Fruit fly (Drosophila melanogaster) whole organism, embryonic: ENCODE results near the gene Rrp1.

Experiments used
- B-H2 ChIP-seq: fragments of 200-800 bp; sonication (Bioruptor generic); optimal IDR thresholded peaks from 2 replicates; lab custom pipeline; 2018; ENCODE audit warnings: missing biosample characterization, mild to moderate bottlenecking, missing genetic modification characterization
- BEAF-32 ChIP-seq: fragments of 200-800 bp; sonication (Bioruptor generic); optimal IDR thresholded peaks from 3 replicates; lab custom pipeline; 2017; ENCODE audit warnings: missing biosample characterization, missing genetic modification characterization, mild to moderate bottlenecking, moderate library complexity, missing genetic modification reagents
- CG10267 ChIP-seq: fragments of 200-800 bp; sonication (Bioruptor generic); optimal IDR thresholded peaks from 2 replicates; lab custom pipeline; 2018; ENCODE audit warnings: missing biosample characterization, mild to moderate bottlenecking, missing genetic modification characterization, moderate library complexity
- CG10565 ChIP-seq: fragments of 200-800 bp; sonication (Bioruptor generic); optimal IDR thresholded peaks from 3 replicates; lab custom pipeline; 2016; ENCODE audit warnings: missing biosample characterization, mild to moderate bottlenecking, missing genetic modification characterization
- CG14050 ChIP-seq: fragments of 200-800 bp; sonication (Bioruptor generic); IDR thresholded peaks from 3 replicates; pipeline ENCODE4 v1.3.6; 2022; ENCODE audit warnings: missing biosample characterization, missing genetic modification characterization
- CG18262 ChIP-seq: fragments of 200-800 bp; optimal IDR thresholded peaks from 3 replicates; lab custom pipeline; 2019; ENCODE audit warnings: missing biosample characterization, mild to moderate bottlenecking, missing genetic modification characterization, moderate library complexity
- CG18599 ChIP-seq: fragments of 200-800 bp; sonication (Bioruptor generic); optimal IDR thresholded peaks from 3 replicates; lab custom pipeline; 2017; ENCODE audit warnings: missing biosample characterization, missing genetic modification characterization, mild to moderate bottlenecking, moderate library complexity, missing genetic modification reagents
- CG2129 ChIP-seq: fragments of 200-800 bp; sonication (Bioruptor generic); IDR thresholded peaks from 2 replicates; pipeline ENCODE4 v1.3.6; 2022; ENCODE audit warnings: missing biosample characterization, missing genetic modification characterization; ENCODE audit not compliant: partially characterized antibody
- CG34224 ChIP-seq: fragments of 200-800 bp; sonication (Bioruptor generic); IDR thresholded peaks from 3 replicates; pipeline ENCODE4 v1.3.6; 2022; ENCODE audit warnings: missing biosample characterization, missing genetic modification characterization; ENCODE audit not compliant: partially characterized antibody
- CG3847 ChIP-seq: fragments of 200-800 bp; sonication (Bioruptor generic); IDR thresholded peaks from 2 replicates; pipeline ENCODE4 v1.3.6; 2022; ENCODE audit warnings: missing biosample characterization, missing genetic modification characterization
- CG4707 ChIP-seq: fragments of 200-800 bp; sonication (Bioruptor generic); optimal IDR thresholded peaks from 2 replicates; lab custom pipeline; 2018; ENCODE audit warnings: missing biosample characterization, mild to moderate bottlenecking, missing genetic modification characterization, moderate library complexity
- CG4854 ChIP-seq: fragments of 200-800 bp; sonication (Bioruptor generic); optimal IDR thresholded peaks from 2 replicates; lab custom pipeline; 2016; ENCODE audit warnings: missing biosample characterization, missing genetic modification characterization, inconsistent platforms
- CG6765 ChIP-seq: fragments of 200-800 bp; sonication (Bioruptor generic); optimal IDR thresholded peaks from 3 replicates; lab custom pipeline; 2017; ENCODE audit warnings: missing biosample characterization, mild to moderate bottlenecking, missing genetic modification characterization
- CG7372 ChIP-seq: fragments of 200-800 bp; sonication (Bioruptor generic); IDR thresholded peaks from 2 replicates; pipeline ENCODE4 v1.3.6; 2022; ENCODE audit warnings: missing biosample characterization, missing genetic modification characterization
- CG7963 ChIP-seq: fragments of 200-800 bp; sonication (Bioruptor generic); IDR thresholded peaks from 3 replicates; pipeline ENCODE4 v1.3.6; 2022; ENCODE audit warnings: missing biosample characterization, missing genetic modification characterization; ENCODE audit not compliant: partially characterized antibody
- CG8089 ChIP-seq: fragments of 200-800 bp; sonication (Bioruptor generic); optimal IDR thresholded peaks from 3 replicates; lab custom pipeline; 2016; ENCODE audit warnings: missing biosample characterization, missing genetic modification characterization
- CG8924 ChIP-seq: fragments of 200-800 bp; optimal IDR thresholded peaks from 3 replicates; lab custom pipeline; 2019; ENCODE audit warnings: missing biosample characterization, mild to moderate bottlenecking, missing genetic modification characterization, moderate library complexity
- CG9817 ChIP-seq: fragments of 200-800 bp; sonication (Bioruptor generic); optimal IDR thresholded peaks from 2 replicates; lab custom pipeline; 2018; ENCODE audit warnings: missing biosample characterization, mild to moderate bottlenecking, missing genetic modification characterization, moderate library complexity
- CG9876 ChIP-seq: fragments of 200-800 bp; sonication (Bioruptor generic); optimal IDR thresholded peaks from 2 replicates; lab custom pipeline; 2016; ENCODE audit warnings: missing biosample characterization, missing genetic modification characterization
- Camta ChIP-seq: fragments of 200-800 bp; sonication (Bioruptor generic); optimal IDR thresholded peaks from 2 replicates; lab custom pipeline; 2016; ENCODE audit warnings: missing biosample characterization, missing genetic modification characterization
- Doc3 ChIP-seq: fragments of 200-800 bp; sonication (Bioruptor generic); IDR thresholded peaks from 3 replicates; pipeline ENCODE4 v1.3.6; 2022; ENCODE audit warnings: missing biosample characterization, missing genetic modification characterization; ENCODE audit not compliant: partially characterized antibody
- Dref ChIP-seq: fragments of 200-800 bp; sonication (Bioruptor generic); IDR thresholded peaks from 2 replicates; pipeline ENCODE4 v1.3.6; 2022; ENCODE audit warnings: missing biosample characterization, missing genetic modification characterization
- E2f2 ChIP-seq: fragments of 200-800 bp; sonication (Bioruptor generic); IDR thresholded peaks from 2 replicates; pipeline ENCODE4 v1.3.6; 2022; ENCODE audit warnings: missing biosample characterization, missing genetic modification characterization
- Mes4 ChIP-seq: fragments of 200-800 bp; sonication (Bioruptor generic); optimal IDR thresholded peaks from 2 replicates; lab custom pipeline; 2016; ENCODE audit warnings: missing biosample characterization, missing genetic modification characterization
- Nf-YA ChIP-seq: fragments of 200-800 bp; sonication (Bioruptor generic); IDR thresholded peaks from 2 replicates; pipeline ENCODE4 v1.3.6; 2022; ENCODE audit warnings: missing biosample characterization, missing genetic modification characterization
- Spps ChIP-seq: fragments of 200-800 bp; sonication (Bioruptor generic); optimal IDR thresholded peaks from 2 replicates; lab custom pipeline; 2018; ENCODE audit warnings: missing biosample characterization, mild to moderate bottlenecking, missing genetic modification characterization
- Sry-β ChIP-seq: fragments of 200-800 bp; sonication (Bioruptor generic); optimal IDR thresholded peaks from 2 replicates; lab custom pipeline; 2018; ENCODE audit warnings: missing biosample characterization, mild to moderate bottlenecking, missing genetic modification characterization, moderate library complexity
- ac ChIP-seq: fragments of 200-800 bp; sonication (Bioruptor generic); optimal IDR thresholded peaks from 3 replicates; lab custom pipeline; 2017; ENCODE audit warnings: missing biosample characterization, mild to moderate bottlenecking, missing genetic modification characterization
- ash1 ChIP-seq: fragments of 200-800 bp; sonication (Bioruptor generic); optimal IDR thresholded peaks from 2 replicates; lab custom pipeline; 2018; ENCODE audit warnings: missing biosample characterization, mild to moderate bottlenecking, missing genetic modification characterization
- bbx ChIP-seq: fragments of 200-800 bp; sonication (Bioruptor generic); IDR thresholded peaks from 2 replicates; pipeline ENCODE4 v1.3.6; 2022; ENCODE audit warnings: missing biosample characterization, missing genetic modification characterization; ENCODE audit not compliant: partially characterized antibody
- cad ChIP-seq: fragments of >200 bp; optimal IDR thresholded peaks from 2 replicates; lab custom pipeline; 2017; ENCODE audit warnings: missing biosample characterization, missing genetic modification characterization
- dimm ChIP-seq: fragments of 200-800 bp; sonication (Bioruptor generic); IDR thresholded peaks from 2 replicates; pipeline ENCODE4 v1.3.6; 2022; ENCODE audit warnings: missing biosample characterization, missing genetic modification characterization
- gem ChIP-seq: fragments of 200-800 bp; sonication (Bioruptor generic); optimal IDR thresholded peaks from 2 replicates; lab custom pipeline; 2019; ENCODE audit warnings: missing biosample characterization, mild to moderate bottlenecking, missing genetic modification characterization, moderate library complexity
- gfzf ChIP-seq: fragments of 200-800 bp; sonication (Bioruptor generic); optimal IDR thresholded peaks from 2 replicates; lab custom pipeline; 2016; ENCODE audit warnings: missing biosample characterization, mild to moderate bottlenecking, missing genetic modification characterization, moderate library complexity
- grau ChIP-seq: fragments of 200-800 bp; optimal IDR thresholded peaks from 3 replicates; lab custom pipeline; 2019; ENCODE audit warnings: missing biosample characterization, mild to moderate bottlenecking, missing genetic modification characterization, moderate library complexity
- ken ChIP-seq: fragments of 200-800 bp; sonication (Bioruptor generic); IDR thresholded peaks from 3 replicates; pipeline ENCODE4 v1.3.6; 2022; ENCODE audit warnings: missing biosample characterization, missing genetic modification characterization
- kni ChIP-seq: fragments of 200-800 bp; sonication (Bioruptor generic); optimal IDR thresholded peaks from 3 replicates; lab custom pipeline; 2017; ENCODE audit warnings: mild to moderate bottlenecking, missing biosample characterization, missing genetic modification reagents, missing genetic modification characterization
- maf-S ChIP-seq: fragments of 200-800 bp; sonication (Bioruptor generic); optimal IDR thresholded peaks from 2 replicates; lab custom pipeline; 2016; ENCODE audit warnings: missing biosample characterization, missing genetic modification characterization
- nau ChIP-seq: fragments of 200-800 bp; sonication (Bioruptor generic); optimal IDR thresholded peaks from 3 replicates; lab custom pipeline; 2017; ENCODE audit warnings: missing biosample characterization, mild to moderate bottlenecking, missing genetic modification characterization, missing genetic modification reagents
- phol ChIP-seq: fragments of 200-800 bp; sonication (Bioruptor generic); optimal IDR thresholded peaks from 3 replicates; lab custom pipeline; 2018; ENCODE audit warnings: missing biosample characterization, mild to moderate bottlenecking, missing genetic modification characterization, moderate library complexity
- run ChIP-seq: fragments of 200-800 bp; sonication (Bioruptor generic); optimal IDR thresholded peaks from 3 replicates; lab custom pipeline; 2018; ENCODE audit warnings: missing biosample characterization, mild to moderate bottlenecking, missing genetic modification characterization
- salm ChIP-seq: fragments of 200-800 bp; sonication (Bioruptor generic); optimal IDR thresholded peaks from 2 replicates; lab custom pipeline; 2018; ENCODE audit warnings: missing biosample characterization, mild to moderate bottlenecking, missing genetic modification characterization
- sna ChIP-seq: fragments of 200-800 bp; sonication (Bioruptor generic); IDR thresholded peaks from 2 replicates; pipeline ENCODE4 v1.3.6; 2022; ENCODE audit warnings: missing biosample characterization, missing genetic modification characterization; ENCODE audit not compliant: partially characterized antibody
- ssp ChIP-seq: fragments of 200-800 bp; sonication (Bioruptor generic); IDR thresholded peaks from 2 replicates; pipeline ENCODE4 v1.3.6; 2022; ENCODE audit warnings: missing biosample characterization, missing genetic modification characterization
- sug ChIP-seq: fragments of 200-800 bp; optimal IDR thresholded peaks from 2 replicates; lab custom pipeline; 2019; ENCODE audit warnings: missing biosample characterization, mild to moderate bottlenecking, missing genetic modification characterization, moderate library complexity
- trem ChIP-seq: fragments of 200-800 bp; optimal IDR thresholded peaks from 3 replicates; lab custom pipeline; 2019; ENCODE audit warnings: missing biosample characterization, mild to moderate bottlenecking, missing genetic modification characterization, moderate library complexity
- trh ChIP-seq: fragments of 200-800 bp; sonication (Bioruptor generic); optimal IDR thresholded peaks from 2 replicates; lab custom pipeline; 2016; ENCODE audit warnings: missing biosample characterization, missing genetic modification characterization
- zen2 ChIP-seq: fragments of 200-800 bp; sonication (Bioruptor generic); IDR thresholded peaks from 3 replicates; pipeline ENCODE4 v1.3.6; 2022; ENCODE audit warnings: missing biosample characterization, missing genetic modification characterization; ENCODE audit not compliant: partially characterized antibody

Gene Rrp1

DNA sequence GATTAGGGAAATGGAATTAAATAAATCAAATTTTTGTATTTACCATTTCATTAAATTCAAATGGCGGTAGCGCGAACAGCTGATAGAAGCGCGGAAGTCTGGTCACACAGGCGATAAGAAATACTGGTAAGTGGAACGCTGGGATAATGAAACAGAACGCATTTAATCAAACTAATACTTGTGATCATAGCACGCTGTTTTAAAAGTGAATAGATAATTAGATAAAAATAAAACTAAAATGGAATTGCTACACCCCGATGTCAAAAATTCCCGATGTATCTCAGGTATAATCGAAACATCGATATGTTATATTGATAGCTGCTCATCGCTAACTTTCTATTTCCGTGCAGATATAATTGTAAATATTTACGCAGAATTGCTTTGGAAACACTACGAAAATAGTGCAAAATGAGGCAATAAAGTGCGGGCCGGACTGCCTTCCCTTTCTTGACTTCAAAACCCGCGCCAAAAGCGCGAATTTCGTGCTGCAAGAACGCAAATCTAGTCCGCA lies 20.4 kb upstream of the Rrp1 start, which contains the start of the genes okr and CG3558 (continued):
- TF ChIP-seq bbx (GFP tag; lab: Robert Waterston, UW) (peak; percentile 78), CG4707 (peak; percentile 10), kni (GFP tag; lab: Kevin White, UChicago) (no peak), Camta (GFP tag; lab: Kevin White, UChicago) (no peak), BEAF-32 (peak; percentile 87), CG10565 (no peak), Nf-YA (no peak), trh (GFP tag; lab: Kevin White, UChicago) (no peak), sna (GFP tag; lab: Robert Waterston, UW) (peak; percentile 77), CG2129 (GFP tag; lab: Robert Waterston, UW) (peak; percentile 77), Mes4 (GFP tag; lab: Kevin White, UChicago) (no peak), zen2 (GFP tag; lab: Robert Waterston, UW) (peak; percentile 70; the same call in 1 of the 3 replicates), run (tag; lab: Kevin White, UChicago) (no peak), CG18262 (peak; percentile 1), gfzf (GFP tag; lab: Kevin White, UChicago) (peak; percentile 57), Dref (GFP tag; lab: Robert Waterston, UW) (peak; percentile 72), CG10267 (tag; lab: Kevin White, UChicago) (peak; percentile 54), CG6765 (GFP tag; lab: Kevin White, UChicago) (no peak), E2f2 (peak; percentile 88), Doc3 (peak; percentile 86), CG7963 (GFP tag; lab: Robert Waterston, UW) (peak; percentile 58; the same call in 2 of the 3 replicates), maf-S (no peak), grau (tag; lab: Kevin White, UChicago) (peak; percentile 24), phol (peak; percentile 83)

dm6 chr2L:2987681-2988381 lies 15.5 kb upstream of the Rrp1 start, which contains the start of the genes Chd1 and Bem46:
Gene Chd1 (minus strand): TSS chr2L:2987723.
Gene Bem46 (plus strand): TSS chr2L:2988116.
- TF ChIP-seq trem (tag; lab: Kevin White, UChicago) (peak; percentile 83), CG8924 (tag; lab: Kevin White, UChicago) (peak; percentile 88), ac (GFP tag; lab: Kevin White, UChicago) (no peak), CG34224 (GFP tag; lab: Robert Waterston, UW) (no peak; the same call in 2 of the 3 replicates), ash1 (GFP tag; lab: Kevin White, UChicago) (no peak), salm (tag; lab: Kevin White, UChicago) (peak; percentile 47), ssp (GFP tag; lab: Robert Waterston, UW) (peak; percentile 78), BEAF-32 (peak; percentile 75), CG9817 (tag; lab: Kevin White, UChicago) (peak; percentile 89), nau (GFP tag; lab: Kevin White, UChicago) (no peak), CG3847 (GFP tag; lab: Robert Waterston, UW) (peak; percentile 86), dimm (GFP tag; lab: Robert Waterston, UW) (peak; percentile 65; the same call in 1 of the 2 replicates), CG18599 (peak; percentile 88), CG14050 (GFP tag; lab: Robert Waterston, UW) (peak; percentile 69), CG9876 (GFP tag; lab: Kevin White, UChicago) (peak; percentile 16), bbx (GFP tag; lab: Robert Waterston, UW) (0 out of 2 replicates have a peak, but pooled peaks have one; percentile 22), Spps (tag; lab: Kevin White, UChicago) (peak; percentile 46), B-H2 (peak; percentile 89), gem (peak; percentile 94), CG4854 (GFP tag; lab: Kevin White, UChicago) (peak; percentile 64), CG8089 (peak; percentile 57), sug (tag; lab: Kevin White, UChicago) (peak; percentile 89), CG7372 (GFP tag; lab: Robert Waterston, UW) (peak; percentile 78), ken (GFP tag; lab: Robert Waterston, UW) (peak; percentile 83), Sry-β (GFP tag; lab: Kevin White, UChicago) (peak; percentile 96), cad (GFP tag; lab: Kevin White, UChicago) (no peak)
